Worm (Caenorhabditis elegans): Measurements from ENCODE around the gene srh-231.

ce11 chrV:7356684-7357083, 4.6 kb upstream of the srh-231 start, which contains the start of gene C03G6.21:
- TF ChIP-seq xnd-1 (tag; optimal IDR thresholded peaks at IDR 0.05) = no peak
- TF ChIP-seq dpl-1 (GFP tag; optimal IDR thresholded peaks at IDR 0.05) = no peak
- TF ChIP-seq ztf-25 (GFP tag; IDR thresholded peaks at IDR 0.05) = no peak
- no peak for TF ChIP-seq snpc-3.4 (tag; optimal IDR thresholded peaks at IDR 0.05)
- no peak for TF ChIP-seq unc-62 (GFP tag; optimal IDR thresholded peaks at IDR 0.05)
- no peak for TF ChIP-seq lin-35 (GFP tag; optimal IDR thresholded peaks at IDR 0.05)
- no peak for TF ChIP-seq ama-1 (optimal IDR thresholded peaks at IDR 0.05)
- TF ChIP-seq ama-1 (GFP tag; optimal IDR thresholded peaks at IDR 0.05) = no peak
- TF ChIP-seq dpff-1 (tag; optimal IDR thresholded peaks at IDR 0.05) = no peak
- TF ChIP-seq ztf-22 (GFP tag; optimal IDR thresholded peaks at IDR 0.05) = no peak
- no peak for TF ChIP-seq let-526 (GFP tag; IDR thresholded peaks at IDR 0.05)
- no peak for TF ChIP-seq egl-44 (GFP tag; IDR thresholded peaks at IDR 0.05)
